Worm (Caenorhabditis elegans) whole organism, L1 larva: Measurements from ENCODE around the gene F16G10.5.

Source experiments
- C16A3.4 ChIP-seq: fragments of 150-350 bp; optimal IDR thresholded peaks from 2 replicates; lab custom pipeline; 2014; ENCODE audit warnings: missing biosample characterization, missing genetic modification characterization
- alr-1 ChIP-seq: fragments of 200-800 bp; sonication (Bioruptor generic); optimal IDR thresholded peaks from 2 replicates; lab custom pipeline; 2018; ENCODE audit warnings: borderline replicate concordance, mild to moderate bottlenecking, missing genetic modification characterization, missing compliant biosample characterization
- aly-2 ChIP-seq: fragments of 150-350 bp; optimal IDR thresholded peaks from 2 replicates; lab custom pipeline; 2014; ENCODE audit warnings: missing biosample characterization, missing genetic modification characterization
- ceh-82 ChIP-seq, 3 experiments: fragments of 150-350 bp in 1 of 3; sonication (generic microtip) in 2 of 3; optimal IDR thresholded peaks; 2 replicates each; lab custom pipeline; 2014 to 2017; ENCODE audit warnings: missing biosample characterization in 3 of 3, missing genetic modification characterization in 3 of 3
- ceh-88 ChIP-seq: fragments of 200-800 bp; sonication (Bioruptor generic); IDR thresholded peaks from 2 replicates; pipeline ENCODE4 v1.3.6; 2022; ENCODE audit warnings: missing genetic modification characterization, missing compliant biosample characterization
- ceh-90 ChIP-seq: sonication (generic microtip); optimal IDR thresholded peaks from 2 replicates; lab custom pipeline; 2016; ENCODE audit warnings: missing genetic modification characterization, missing compliant biosample characterization
- ces-1 ChIP-seq: fragments of 150-350 bp; optimal IDR thresholded peaks from 2 replicates; lab custom pipeline; 2014; ENCODE audit warnings: missing biosample characterization, missing genetic modification reagents, missing genetic modification characterization
- efl-1 ChIP-seq, 4 experiments: fragments of 150-350 bp; optimal IDR thresholded peaks in 3 of 4; peaks in 1 of 4; 1 replicate in 1 of 4; 2 replicates in 3 of 4; lab custom pipeline; 2014; ENCODE audit warnings: missing biosample characterization in 2 of 4, missing genetic modification characterization in 2 of 4, missing genetic modification reagents in 2 of 4
- egl-13 ChIP-seq: sonication (generic microtip); optimal IDR thresholded peaks from 2 replicates; lab custom pipeline; 2016; ENCODE audit warnings: missing genotype, missing genetic modification reagents, missing genetic modification characterization, missing compliant biosample characterization
- ets-5 ChIP-seq: fragments of 200-800 bp; sonication (Bioruptor generic); IDR thresholded peaks from 2 replicates; pipeline ENCODE4 v1.3.6; 2022; ENCODE audit warnings: missing genetic modification characterization, missing compliant biosample characterization
- fkh-4 ChIP-seq: sonication (generic microtip); optimal IDR thresholded peaks from 2 replicates; lab custom pipeline; 2016; ENCODE audit warnings: missing compliant biosample characterization, missing genetic modification characterization, borderline replicate concordance
- grh-1 ChIP-seq: fragments of 200-800 bp; sonication (Bioruptor generic); IDR thresholded peaks from 2 replicates; pipeline ENCODE4 v1.3.6; 2022; ENCODE audit warnings: missing genetic modification reagents, missing genetic modification characterization, missing compliant biosample characterization
- hlh-4 ChIP-seq: sonication (generic microtip); optimal IDR thresholded peaks from 2 replicates; lab custom pipeline; 2016; ENCODE audit warnings: mild to moderate bottlenecking, missing genetic modification characterization, missing compliant biosample characterization
- hpl-2 ChIP-seq: fragments of 150-350 bp; optimal IDR thresholded peaks from 2 replicates; lab custom pipeline; 2014; ENCODE audit warnings: missing biosample characterization, missing genetic modification reagents, missing genetic modification characterization
- lin-14 ChIP-seq: fragments of 200-800 bp; sonication (Bioruptor generic); optimal IDR thresholded peaks from 2 replicates; lab custom pipeline; 2018; ENCODE audit warnings: mild to moderate bottlenecking, missing genetic modification characterization, moderate library complexity, missing compliant biosample characterization
- mab-9 ChIP-seq: fragments of 200-800 bp; sonication (Bioruptor generic); IDR thresholded peaks from 2 replicates; pipeline ENCODE4 v1.3.6; 2022; ENCODE audit warnings: missing genetic modification reagents, missing genetic modification characterization, missing compliant biosample characterization
- mdl-1 ChIP-seq, 2 experiments: fragments of 150-350 bp; optimal IDR thresholded peaks; 2 replicates each; lab custom pipeline; 2014 to 2017; ENCODE audit warnings: missing biosample characterization in 2 of 2, missing genetic modification characterization in 2 of 2, inconsistent platforms in 1 of 2
- mep-1 ChIP-seq: fragments of 150-350 bp; optimal IDR thresholded peaks from 2 replicates; lab custom pipeline; 2014; ENCODE audit warnings: missing biosample characterization, missing genetic modification characterization
- nhr-12 ChIP-seq: sonication (generic microtip); optimal IDR thresholded peaks from 2 replicates; lab custom pipeline; 2017; ENCODE audit warnings: missing biosample characterization, missing genetic modification characterization
- nhr-20 ChIP-seq: sonication (generic microtip); optimal IDR thresholded peaks from 2 replicates; lab custom pipeline; 2016; ENCODE audit warnings: mild to moderate bottlenecking, missing genetic modification characterization, missing compliant biosample characterization
- nhr-76 ChIP-seq: sonication (generic microtip); optimal IDR thresholded peaks from 2 replicates; lab custom pipeline; 2017; ENCODE audit warnings: missing biosample characterization, missing genetic modification characterization
- nhr-77 ChIP-seq: fragments of 150-350 bp; optimal IDR thresholded peaks from 2 replicates; lab custom pipeline; 2014; ENCODE audit warnings: missing biosample characterization, missing genetic modification characterization
- nhr-85 ChIP-seq: sonication (generic microtip); peaks from one replicate; lab custom pipeline; 2016; ENCODE audit warnings: missing genetic modification characterization, inconsistent platforms, missing compliant biosample characterization
- pax-3 ChIP-seq: fragments of 200-800 bp; sonication (Bioruptor generic); optimal IDR thresholded peaks from 2 replicates; lab custom pipeline; 2018; ENCODE audit warnings: mild to moderate bottlenecking, missing genetic modification characterization, moderate library complexity, missing compliant biosample characterization
- pqm-1 ChIP-seq: sonication (generic microtip); optimal IDR thresholded peaks from 3 replicates; lab custom pipeline; 2017; ENCODE audit warnings: missing biosample characterization, missing genetic modification characterization
- rnt-1 ChIP-seq: sonication (generic microtip); optimal IDR thresholded peaks from 2 replicates; lab custom pipeline; 2016; ENCODE audit warnings: mild to moderate bottlenecking, missing genetic modification characterization, moderate library complexity, missing compliant biosample characterization
- skn-1 ChIP-seq: fragments of 150-350 bp; optimal IDR thresholded peaks from 2 replicates; lab custom pipeline; 2014; ENCODE audit warnings: missing biosample characterization, missing genetic modification characterization
- sup-37 ChIP-seq: fragments of 200-800 bp; sonication (Bioruptor generic); optimal IDR thresholded peaks from 2 replicates; lab custom pipeline; 2018; ENCODE audit warnings: mild to moderate bottlenecking, missing genetic modification characterization, missing compliant biosample characterization
- swsn-7 ChIP-seq: sonication (generic microtip); optimal IDR thresholded peaks from 2 replicates; lab custom pipeline; 2016; ENCODE audit warnings: missing genetic modification characterization, missing compliant biosample characterization
- unc-130 ChIP-seq: fragments of 150-350 bp; optimal IDR thresholded peaks from 2 replicates; lab custom pipeline; 2017; ENCODE audit warnings: missing biosample characterization, missing genetic modification characterization, inconsistent platforms
- unc-62 ChIP-seq: fragments of 150-350 bp; optimal IDR thresholded peaks from 2 replicates; lab custom pipeline; 2014; ENCODE audit warnings: missing biosample characterization, missing genetic modification reagents, missing genetic modification characterization
- zag-1 ChIP-seq: fragments of 150-350 bp; optimal IDR thresholded peaks from 2 replicates; lab custom pipeline; 2014; ENCODE audit warnings: missing biosample characterization, missing genetic modification characterization
- zip-4 ChIP-seq: fragments of 200-800 bp; sonication (Bioruptor generic); optimal IDR thresholded peaks from 2 replicates; lab custom pipeline; 2018; ENCODE audit warnings: mild to moderate bottlenecking, missing genetic modification characterization, moderate library complexity, missing compliant biosample characterization

The F16G10.5 gene

ce11 chrII:2356795-2357194, 10.3 kb upstream of the F16G10.5 start, which contains the start of gene F43C11.1:
TSS of gene F43C11.1 (plus strand) at chrII:2357095.
- TF ChIP-seq pqm-1 (tag; lab: Kevin White, UChicago), result no peak
- no peak for TF ChIP-seq nhr-20 (tag; lab: Kevin White, UChicago)
- TF ChIP-seq fkh-4 (tag; lab: Kevin White, UChicago), result no peak
- TF ChIP-seq ceh-82 (tag; optimal IDR thresholded peaks at IDR 0.05; lab: Kevin White, UChicago), result no peak
- no peak for TF ChIP-seq mab-9 (GFP tag; lab: Robert Waterston, UW)
- TF ChIP-seq lin-14 (GFP tag; lab: Kevin White, UChicago), result no peak
- TF ChIP-seq unc-130 (tag; lab: Kevin White, UChicago), result no peak

- TF ChIP-seq efl-1 (optimal IDR thresholded peaks at IDR 0.05; lab: Kevin White, UChicago) (no peak), efl-1 (GFP tag; optimal IDR thresholded peaks at IDR 0.05 in 1 of 2; lab: Kevin White, UChicago) (peak in 1 of 2 experiments; percentile 18), ceh-90 (tag; lab: Kevin White, UChicago) (no peak), alr-1 (no peak)
Observed at ce11 chrII:2359965-2360364, 7.2 kb upstream of the F16G10.5 start, which contains the start of gene F43C11.16. TSS of gene F43C11.16 (minus strand) at chrII:2360065.

DNA sequence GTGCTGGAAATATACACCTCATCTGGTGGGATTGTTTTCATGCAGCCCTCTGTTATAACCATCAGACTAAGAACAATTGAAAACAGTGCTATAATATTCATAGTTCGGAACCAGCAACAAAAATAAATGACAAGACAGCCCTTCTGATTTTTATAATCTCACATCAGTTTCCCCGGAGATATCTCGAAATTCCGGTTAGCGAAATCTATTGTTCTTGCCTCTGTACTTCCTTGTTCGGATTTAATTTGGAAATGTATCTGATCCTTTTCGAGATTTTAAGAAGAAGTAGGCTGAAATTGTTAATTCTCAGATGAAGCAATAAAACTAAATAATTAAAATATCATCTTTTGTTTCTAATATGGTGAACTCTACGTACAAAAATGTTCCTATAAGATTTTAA, 3.4 kb upstream of the F16G10.5 start, which contains the start of gene F43C11.11:
F43C11.11 (minus strand) TSS at position 101 of the 400 bp plus-strand sequence.
- TF ChIP-seq ets-5 (no peak), zip-4 (no peak), alr-1 (no peak), rnt-1 (no peak), pax-3 (tag; lab: Kevin White, UChicago) (no peak), egl-13 (tag; lab: Kevin White, UChicago) (no peak), ces-1 (GFP tag; lab: Kevin White, UChicago) (no peak), nhr-77 (no peak), nhr-12 (no peak), unc-130 (tag; lab: Kevin White, UChicago) (no peak), sup-37 (GFP tag; lab: Kevin White, UChicago) (no peak), hlh-4 (no peak), mdl-1 (tag; optimal IDR thresholded peaks at IDR 0.05; lab: Kevin White, UChicago) (no peak), mep-1 (tag; lab: Kevin White, UChicago) (no peak)

- TF ChIP-seq pqm-1 (tag; lab: Kevin White, UChicago) (no peak), nhr-77 (no peak), nhr-85 (tag; lab: Kevin White, UChicago) (no peak), nhr-76 (tag; lab: Kevin White, UChicago) (no peak), C16A3.4 (no peak)
Observed at ce11 chrII:2368956-2369355, 1.8 kb downstream of the F16G10.5 start, which contains the start of gene hpo-25. TSS of gene hpo-25 (plus strand) at chrII:2369256.

DNA sequence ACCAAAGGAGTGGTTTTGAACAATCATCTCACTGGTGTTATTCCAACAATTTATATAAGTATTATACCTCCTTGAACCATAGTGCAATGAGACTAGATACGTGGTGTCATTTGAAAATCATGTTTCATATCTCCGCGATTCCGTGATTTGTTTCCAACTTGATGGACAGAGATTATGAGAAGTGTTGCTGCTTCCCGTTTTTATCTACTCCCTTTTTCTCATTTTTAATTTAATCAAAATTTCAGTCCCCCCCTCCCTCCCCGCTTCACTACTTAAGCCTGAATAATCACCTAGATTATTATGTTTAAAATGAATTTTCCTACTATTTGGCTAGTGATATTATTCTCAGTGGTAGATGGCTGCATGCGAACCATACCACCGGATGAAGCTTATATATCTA, 5.0 kb downstream of the F16G10.5 start, which contains the start of gene F16G10.3:
F16G10.3 (plus strand) TSS at position 301 of the 400 bp plus-strand sequence.
- TF ChIP-seq efl-1 (optimal IDR thresholded peaks at IDR 0.05; lab: Kevin White, UChicago), result no peak
- TF ChIP-seq efl-1 (GFP tag; optimal IDR thresholded peaks at IDR 0.05 in 1 of 2; lab: Kevin White, UChicago), result peak in 1 of 2 experiments; percentile 27
- TF ChIP-seq ceh-88, result no peak

ce11 chrII:2374973-2375372, 7.9 kb downstream of the F16G10.5 start, which contains the start of gene F16G10.2:
TSS of gene F16G10.2 (plus strand) at chrII:2375273.
- TF ChIP-seq aly-2 (tag; lab: Kevin White, UChicago) (no peak), pax-3 (tag; lab: Kevin White, UChicago) (no peak)

ce11 chrII:2377751-2378150, 10.6 kb downstream of the F16G10.5 start, which contains the start of gene F16G10.6:
TSS of gene F16G10.6 (minus strand) at chrII:2377851.
- TF ChIP-seq unc-130 (tag; lab: Kevin White, UChicago) (no peak), grh-1 (GFP tag; lab: Robert Waterston, UW) (no peak), hpl-2 (GFP tag; lab: Kevin White, UChicago) (no peak), swsn-7 (tag; lab: Kevin White, UChicago) (no peak), rnt-1 (no peak), nhr-85 (tag; lab: Kevin White, UChicago) (no peak), zag-1 (tag; lab: Kevin White, UChicago) (no peak), unc-62 (GFP tag; lab: Kevin White, UChicago) (no peak), skn-1 (tag; lab: Kevin White, UChicago) (no peak)
- TF ChIP-seq, all 84 proteins: peak for 0
